Worm (Caenorhabditis elegans): Measurements from ENCODE around the gene Y116A8C.465.
"Not testable (repeated sequence)": the region's sequence is repeated elsewhere in the genome, so short reads cannot be mapped to it uniquely, and the experiment has no call there.

ce11 chrIV:17064937-17065336 lies at the start of gene Y116A8C.465:
- TF ChIP-seq ref-1 (GFP tag; conservative IDR thresholded peaks at IDR 0.05); flt-1 (GFP tag; IDR thresholded peaks at IDR 0.05): not testable (repeated sequence)
